Worm (Caenorhabditis elegans) whole organism, mixed stage, embryonic: ENCODE measurements around the gene K02A2.1.

Experiments used
- M03D4.4 ChIP-seq: sonication (generic microtip); optimal IDR thresholded peaks from 2 replicates; lab custom pipeline; 2017; ENCODE audit warnings: mild to moderate bottlenecking, missing genetic modification characterization, missing compliant biosample characterization
- bed-3 ChIP-seq: fragments of 200-800 bp; sonication (Bioruptor generic); optimal IDR thresholded peaks from 3 replicates; lab custom pipeline; 2018; ENCODE audit warnings: mild to moderate bottlenecking, missing genetic modification characterization, moderate library complexity, missing compliant biosample characterization
- blmp-1 ChIP-seq: fragments of 150-350 bp; optimal IDR thresholded peaks from 2 replicates; lab custom pipeline; 2014; ENCODE audit warnings: missing biosample characterization, missing genetic modification characterization
- ceh-39 ChIP-seq: fragments of 150-350 bp; optimal IDR thresholded peaks from 2 replicates; lab custom pipeline; 2014; ENCODE audit warnings: missing biosample characterization, missing genetic modification characterization
- ceh-43 ChIP-seq: fragments of 200-800 bp; sonication (Bioruptor generic); optimal IDR thresholded peaks from 2 replicates; lab custom pipeline; 2018; ENCODE audit warnings: mild to moderate bottlenecking, missing genetic modification characterization, moderate library complexity, missing compliant biosample characterization
- ceh-83 ChIP-seq: fragments of 200-800 bp; sonication (Bioruptor generic); optimal IDR thresholded peaks from 2 replicates; lab custom pipeline; 2018; ENCODE audit warnings: mild to moderate bottlenecking, missing genetic modification characterization, missing compliant biosample characterization
- ces-1 ChIP-seq: fragments of 150-350 bp; optimal IDR thresholded peaks from 2 replicates; lab custom pipeline; 2014; ENCODE audit warnings: missing biosample characterization, missing genetic modification reagents, missing genetic modification characterization
- cnd-1 ChIP-seq: fragments of 200-800 bp; sonication (Bioruptor generic); optimal IDR thresholded peaks from 2 replicates; lab custom pipeline; 2018; ENCODE audit warnings: mild to moderate bottlenecking, missing genetic modification characterization, missing compliant biosample characterization
- drap-1 ChIP-seq: fragments of 200-800 bp; sonication (Bioruptor generic); optimal IDR thresholded peaks from 3 replicates; lab custom pipeline; 2018; ENCODE audit warnings: mild to moderate bottlenecking, missing genetic modification characterization, missing compliant biosample characterization
- elt-1 ChIP-seq: sonication (generic microtip); optimal IDR thresholded peaks from 2 replicates; lab custom pipeline; 2017; ENCODE audit warnings: missing genetic modification characterization, mild to moderate bottlenecking, missing compliant biosample characterization, antibody characterized with exemption, moderate library complexity, borderline replicate concordance; ENCODE audit not compliant: insufficient read depth
- elt-3 ChIP-seq: fragments of 150-350 bp; optimal IDR thresholded peaks from 2 replicates; lab custom pipeline; 2014; ENCODE audit warnings: missing biosample characterization, missing genetic modification characterization
- flh-1 ChIP-seq: fragments of 200-800 bp; sonication (Bioruptor generic); optimal IDR thresholded peaks from 2 replicates; lab custom pipeline; 2018; ENCODE audit warnings: mild to moderate bottlenecking, missing genetic modification characterization, moderate library complexity, missing compliant biosample characterization
- ham-2 ChIP-seq: fragments of 200-800 bp; sonication (Bioruptor generic); optimal IDR thresholded peaks from 2 replicates; lab custom pipeline; 2018; ENCODE audit warnings: mild to moderate bottlenecking, missing genetic modification characterization, missing compliant biosample characterization
- hlh-1 ChIP-seq: fragments of 150-350 bp; optimal IDR thresholded peaks from 2 replicates; lab custom pipeline; 2014; ENCODE audit warnings: missing biosample characterization, missing genetic modification reagents, missing genetic modification characterization
- lin-32 ChIP-seq: fragments of 200-800 bp; sonication (Bioruptor generic); optimal IDR thresholded peaks from 2 replicates; lab custom pipeline; 2018; ENCODE audit warnings: mild to moderate bottlenecking, missing genetic modification characterization, missing compliant biosample characterization
- lsy-2 ChIP-seq: fragments of 150-350 bp; optimal IDR thresholded peaks from 2 replicates; lab custom pipeline; 2014; ENCODE audit warnings: missing biosample characterization, missing genetic modification characterization
- mab-5 ChIP-seq: fragments of 150-350 bp; optimal IDR thresholded peaks from 2 replicates; lab custom pipeline; 2014; ENCODE audit warnings: missing biosample characterization, missing genetic modification characterization
- mep-1 ChIP-seq: fragments of 150-350 bp; optimal IDR thresholded peaks from 2 replicates; lab custom pipeline; 2017; ENCODE audit warnings: missing biosample characterization, missing genetic modification reagents, missing genetic modification characterization, inconsistent platforms
- mls-2 ChIP-seq: sonication (generic microtip); optimal IDR thresholded peaks from 2 replicates; lab custom pipeline; 2016; ENCODE audit warnings: mild to moderate bottlenecking, missing genetic modification characterization, moderate library complexity, missing compliant biosample characterization
- nhr-12 ChIP-seq: fragments of 150-350 bp; optimal IDR thresholded peaks from 2 replicates; lab custom pipeline; 2014; ENCODE audit warnings: missing biosample characterization, missing genetic modification characterization
- nhr-2 ChIP-seq: fragments of 150-350 bp; optimal IDR thresholded peaks from 2 replicates; lab custom pipeline; 2014; ENCODE audit warnings: missing biosample characterization, missing genetic modification characterization
- nhr-237 ChIP-seq: fragments of 150-350 bp; optimal IDR thresholded peaks from 2 replicates; lab custom pipeline; 2014; ENCODE audit warnings: missing biosample characterization, missing genetic modification characterization
- nhr-28 ChIP-seq: fragments of 150-350 bp; optimal IDR thresholded peaks from 2 replicates; lab custom pipeline; 2014; ENCODE audit warnings: missing biosample characterization, missing genetic modification characterization
- nhr-76 ChIP-seq: sonication (generic microtip); optimal IDR thresholded peaks from 2 replicates; lab custom pipeline; 2017; ENCODE audit warnings: missing biosample characterization, missing genetic modification characterization
- pha-4 ChIP-seq: fragments of 150-350 bp; optimal IDR thresholded peaks from 2 replicates; lab custom pipeline; 2018; ENCODE audit warnings: missing biosample characterization, missing genetic modification reagents, missing genetic modification characterization
- snpc-4 ChIP-seq: fragments of 150-350 bp; optimal IDR thresholded peaks from 2 replicates; lab custom pipeline; 2014; ENCODE audit warnings: missing biosample characterization, missing genetic modification characterization
- sptf-1 ChIP-seq: sonication (generic microtip); optimal IDR thresholded peaks from 2 replicates; lab custom pipeline; 2017; ENCODE audit warnings: mild to moderate bottlenecking, missing genetic modification characterization, moderate library complexity, missing compliant biosample characterization
- tbx-8 ChIP-seq: fragments of 200-800 bp; sonication (Bioruptor generic); optimal IDR thresholded peaks from 2 replicates; lab custom pipeline; 2018; ENCODE audit warnings: mild to moderate bottlenecking, missing genetic modification characterization, moderate library complexity, missing compliant biosample characterization
- unc-62 ChIP-seq: fragments of 150-350 bp; optimal IDR thresholded peaks from 2 replicates; lab custom pipeline; 2014; ENCODE audit warnings: missing biosample characterization, missing genetic modification reagents, missing genetic modification characterization
- zip-8 ChIP-seq: fragments of 150-350 bp; optimal IDR thresholded peaks from 2 replicates; lab custom pipeline; 2014; ENCODE audit warnings: missing biosample characterization, missing genetic modification characterization

The K02A2.1 gene

DNA sequence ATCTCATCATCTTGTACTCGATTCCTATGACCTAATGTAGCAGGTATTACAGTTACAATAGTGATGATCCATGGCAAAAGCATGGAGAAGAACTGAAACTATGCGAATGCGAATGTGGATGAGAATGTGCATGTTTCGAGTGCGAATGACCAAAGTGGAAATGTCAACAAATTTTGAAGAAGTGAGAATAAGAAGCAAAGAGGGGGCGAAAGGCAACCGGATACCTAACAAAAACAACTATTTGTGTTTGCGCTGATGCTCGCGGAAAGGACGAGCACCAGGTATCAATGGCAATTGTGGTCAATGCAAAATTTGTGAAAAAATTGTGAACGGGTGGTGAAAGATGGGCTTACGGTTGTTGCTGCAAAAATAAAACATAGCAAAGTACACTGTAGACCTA, 32.4 kb upstream of the K02A2.1 start, which contains the start of gene nas-7:
nas-7 (minus strand) TSS at position 101 of the 400 bp plus-strand sequence.
- TF ChIP-seq nhr-237 (tag; lab: Kevin White, UChicago) = no peak
- no peak for TF ChIP-seq hlh-1
- TF ChIP-seq mab-5 = no peak
- no peak for TF ChIP-seq ham-2 (GFP tag; lab: Kevin White, UChicago)
- no peak for TF ChIP-seq flh-1 (GFP tag; lab: Kevin White, UChicago)
- no peak for TF ChIP-seq nhr-2 (tag; lab: Kevin White, UChicago)
- no peak for TF ChIP-seq sptf-1
- TF ChIP-seq snpc-4 (tag; lab: Kevin White, UChicago) = no peak
- no peak for TF ChIP-seq nhr-28
- no peak for TF ChIP-seq lsy-2
- TF ChIP-seq drap-1 (GFP tag; lab: Kevin White, UChicago) = no peak
- TF ChIP-seq unc-62 (GFP tag; lab: Kevin White, UChicago) = no peak
- TF ChIP-seq lin-32 (GFP tag; lab: Kevin White, UChicago) = no peak
- TF ChIP-seq mep-1 (tag; lab: Kevin White, UChicago) = no peak
- no peak for TF ChIP-seq pha-4 (tag; lab: Kevin White, UChicago)
- no peak for TF ChIP-seq nhr-12 (tag; lab: Kevin White, UChicago)
- no peak for TF ChIP-seq ceh-83 (GFP tag; lab: Kevin White, UChicago)

DNA sequence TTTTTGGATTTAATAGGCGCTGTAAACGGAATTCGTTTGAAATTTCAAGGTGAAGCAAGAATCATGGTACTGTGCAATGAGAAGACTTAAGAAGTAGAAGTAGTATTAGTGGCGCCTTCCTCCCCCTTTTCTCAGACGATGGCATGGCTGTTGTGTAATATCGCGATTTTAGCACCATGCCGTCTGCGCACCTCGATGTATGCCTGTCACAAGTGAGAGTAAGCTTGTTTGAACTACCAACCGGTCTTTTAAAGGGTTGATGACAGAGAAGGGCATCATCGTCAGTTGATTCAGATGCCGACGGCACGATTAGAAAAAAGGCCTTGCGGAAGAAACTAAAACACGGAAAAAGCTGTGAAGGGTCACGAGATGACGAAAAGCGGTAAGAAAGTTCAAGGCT, 31.1 kb upstream of the K02A2.1 start:
- TF ChIP-seq unc-62 (GFP tag; lab: Kevin White, UChicago) (no peak), ham-2 (GFP tag; lab: Kevin White, UChicago) (no peak), bed-3 (GFP tag; lab: Kevin White, UChicago) (no peak), cnd-1 (tag; lab: Kevin White, UChicago) (no peak)

DNA sequence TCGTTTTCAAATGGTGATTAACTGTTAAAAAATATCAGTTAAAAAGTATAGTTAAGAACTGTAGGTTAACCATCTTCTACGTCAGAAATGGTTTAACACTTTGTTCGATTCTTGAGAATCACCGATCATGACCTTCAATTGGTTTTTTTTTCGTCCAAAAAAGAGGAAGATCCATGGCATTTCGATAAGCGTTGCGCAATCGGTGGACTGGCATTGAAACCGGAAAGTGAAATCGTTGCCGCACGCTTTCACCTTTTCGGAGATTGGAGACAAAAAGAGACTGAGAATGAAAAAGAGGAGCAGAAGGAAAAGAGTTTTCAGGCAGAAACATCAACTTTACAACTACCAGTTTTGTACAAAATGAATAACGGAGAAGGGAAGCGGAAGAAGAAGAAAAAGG, 29.8 kb upstream of the K02A2.1 start:
- TF ChIP-seq ces-1 (GFP tag; lab: Kevin White, UChicago) (no peak), flh-1 (GFP tag; lab: Kevin White, UChicago) (no peak), blmp-1 (tag; lab: Kevin White, UChicago) (peak; percentile 89), ham-2 (GFP tag; lab: Kevin White, UChicago) (peak; percentile 24), zip-8 (tag; lab: Kevin White, UChicago) (peak; percentile 68)
- TF ChIP-seq, all 35 proteins: peak for 3

DNA sequence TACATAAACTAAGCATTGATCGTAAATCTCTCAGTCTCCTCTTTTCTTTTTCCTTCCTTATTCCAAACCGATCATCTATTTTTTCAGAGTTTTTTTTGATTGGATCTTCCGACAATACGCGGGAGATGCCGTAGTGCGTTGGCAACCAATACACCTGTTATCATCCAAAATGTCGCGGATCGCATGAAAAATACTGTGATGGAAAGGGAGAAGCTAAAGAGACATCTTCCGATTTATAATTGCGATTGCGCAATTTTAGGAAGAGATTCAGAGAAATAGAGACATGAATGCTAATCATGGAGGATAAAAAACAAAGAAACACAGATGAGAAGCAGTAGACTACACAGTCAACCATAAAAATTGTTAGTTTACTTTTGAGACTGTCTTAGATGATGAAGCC, 28.6 kb upstream of the K02A2.1 start:
- TF ChIP-seq zip-8 (tag; lab: Kevin White, UChicago) (peak; percentile 28), mab-5 (no peak)

DNA sequence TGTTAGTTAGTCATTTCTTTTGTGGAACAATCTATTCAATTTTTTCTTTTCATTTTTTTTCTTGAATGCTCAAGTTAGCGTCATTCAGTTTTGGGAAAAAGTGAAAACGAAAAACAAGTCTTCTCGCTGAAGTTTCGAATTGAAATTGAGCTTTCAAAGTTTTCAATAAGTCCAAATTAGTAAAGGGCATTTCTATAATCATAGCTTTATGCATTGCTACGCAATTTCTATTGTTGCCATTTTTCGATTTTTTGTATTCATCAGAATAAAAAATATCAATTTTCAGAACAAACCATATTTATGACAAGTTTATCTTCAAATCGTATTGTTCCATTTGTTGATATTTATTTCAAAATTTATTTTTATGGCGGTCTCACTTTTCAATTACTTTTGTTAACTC, 26.9 kb upstream of the K02A2.1 start, which contains the start of gene srd-55:
srd-55 (plus strand) TSS at position 301 of the 400 bp plus-strand sequence.
- TF ChIP-seq zip-8 (tag; lab: Kevin White, UChicago) (no peak), M03D4.4 (tag; lab: Kevin White, UChicago) (no peak), nhr-28 (no peak), nhr-12 (tag; lab: Kevin White, UChicago) (no peak), drap-1 (GFP tag; lab: Kevin White, UChicago) (no peak), nhr-2 (tag; lab: Kevin White, UChicago) (no peak), pha-4 (tag; lab: Kevin White, UChicago) (no peak), lsy-2 (no peak), flh-1 (GFP tag; lab: Kevin White, UChicago) (no peak), bed-3 (GFP tag; lab: Kevin White, UChicago) (no peak)

DNA sequence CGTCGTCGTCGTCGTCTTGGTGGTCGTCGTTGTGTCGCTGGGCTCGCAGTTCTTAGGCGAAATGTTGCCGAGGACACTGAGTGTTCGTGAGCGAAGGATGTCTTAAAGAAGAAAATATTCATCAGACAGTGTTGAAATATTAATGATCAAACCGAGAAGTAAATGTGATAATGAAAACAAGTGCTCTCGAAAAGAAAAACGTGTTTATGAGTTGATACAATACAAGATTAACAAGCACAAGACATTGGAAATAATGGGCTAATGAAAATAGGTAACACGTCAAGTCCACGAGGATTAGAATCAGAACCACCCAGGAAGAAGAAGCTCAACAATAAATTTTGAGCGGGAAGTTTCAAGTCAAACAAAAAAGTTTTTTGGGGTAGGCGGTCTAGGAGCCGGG, 23.1 kb upstream of the K02A2.1 start, which contains the start of gene K02A2.5:
K02A2.5 (minus strand) TSS at position 101 of the 400 bp plus-strand sequence.
- TF ChIP-seq tbx-8 (GFP tag; lab: Kevin White, UChicago) (no peak), nhr-237 (tag; lab: Kevin White, UChicago) (no peak), nhr-76 (tag; lab: Kevin White, UChicago) (no peak), nhr-12 (tag; lab: Kevin White, UChicago) (no peak), ceh-83 (GFP tag; lab: Kevin White, UChicago) (no peak), mep-1 (tag; lab: Kevin White, UChicago) (no peak), M03D4.4 (tag; lab: Kevin White, UChicago) (no peak), ceh-39 (tag; lab: Kevin White, UChicago) (no peak), ceh-43 (GFP tag; lab: Kevin White, UChicago) (no peak), elt-1 (tag; lab: Kevin White, UChicago) (no peak), ham-2 (GFP tag; lab: Kevin White, UChicago) (no peak), cnd-1 (tag; lab: Kevin White, UChicago) (no peak), flh-1 (GFP tag; lab: Kevin White, UChicago) (no peak), drap-1 (GFP tag; lab: Kevin White, UChicago) (no peak), nhr-2 (tag; lab: Kevin White, UChicago) (no peak), hlh-1 (no peak), ces-1 (GFP tag; lab: Kevin White, UChicago) (no peak), elt-3 (tag; lab: Kevin White, UChicago) (no peak), mls-2 (tag; lab: Kevin White, UChicago) (no peak), lin-32 (GFP tag; lab: Kevin White, UChicago) (no peak)
